Fruit fly (Drosophila melanogaster) whole organism, adult: Measurements from ENCODE around the gene Myo61F.

Source experiments
- CG11617 ChIP-seq: fragments of 200-800 bp; sonication (Bioruptor generic); optimal IDR thresholded peaks from 2 replicates; lab custom pipeline; 2017; ENCODE audit warnings: mild to moderate bottlenecking, missing biosample characterization, missing genetic modification reagents, missing genetic modification characterization
- CG14711 ChIP-seq: fragments of 200-800 bp; sonication (Bioruptor generic); optimal IDR thresholded peaks from 2 replicates; lab custom pipeline; 2018; ENCODE audit warnings: missing biosample characterization, mild to moderate bottlenecking, missing genetic modification characterization, moderate library complexity
- CG7045 ChIP-seq: fragments of 200-800 bp; sonication (Bioruptor generic); optimal IDR thresholded peaks from 2 replicates; lab custom pipeline; 2017; ENCODE audit warnings: missing biosample characterization, mild to moderate bottlenecking, missing genetic modification characterization
- CG7101 ChIP-seq: fragments of 200-800 bp; sonication (Bioruptor generic); optimal IDR thresholded peaks from 2 replicates; lab custom pipeline; 2018; ENCODE audit warnings: missing biosample characterization, mild to moderate bottlenecking, missing genetic modification characterization, moderate library complexity
- Crg-1 ChIP-seq: fragments of 200-800 bp; sonication (Bioruptor generic); optimal IDR thresholded peaks from 2 replicates; lab custom pipeline; 2016; ENCODE audit warnings: missing biosample characterization, missing genetic modification characterization
- cnc ChIP-seq, 2 experiments: fragments of >200 bp; optimal IDR thresholded peaks; 2 replicates each; lab custom pipeline; 2017
- pad ChIP-seq: fragments of 200-800 bp; sonication (Bioruptor generic); optimal IDR thresholded peaks from 3 replicates; lab custom pipeline; 2017; ENCODE audit warnings: missing biosample characterization, missing genetic modification characterization, mild to moderate bottlenecking, moderate library complexity, missing genetic modification reagents

DNA sequence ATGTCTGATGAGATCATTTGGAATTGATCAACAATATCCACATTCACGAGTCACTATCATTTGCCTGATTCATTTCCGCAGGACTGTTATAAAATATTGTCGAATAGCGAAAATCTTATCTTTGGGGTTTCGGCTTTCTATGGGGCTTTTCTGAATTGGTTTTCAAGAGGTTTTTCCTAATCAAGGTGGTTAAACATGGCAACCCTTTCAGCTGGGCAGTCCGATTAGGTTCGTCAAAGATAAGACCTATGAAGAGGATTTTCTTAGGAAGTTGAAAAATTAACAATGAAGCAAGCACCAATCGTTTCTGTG is 7.3 kb downstream of the Myo61F start:
- TF ChIP-seq CG11617 (GFP tag; lab: Kevin White, UChicago) (no peak), CG7045 (GFP tag; lab: Kevin White, UChicago) (no peak), CG14711 (no peak), Crg-1 (GFP tag; lab: Kevin White, UChicago) (no peak), CG7101 (tag; lab: Kevin White, UChicago) (no peak), pad (GFP tag; lab: Kevin White, UChicago) (no peak), cnc (optimal IDR thresholded peaks at IDR 0.05; lab: Kevin White, UChicago) (no peak)
